Worm (Caenorhabditis elegans) whole organism, young adult: ENCODE data around the gene Y62H9A.2.
A peak's percentile ranks its signal among the peaks of the same experiment; 100 is the strongest.

Experiments used
- F57A8.1 ChIP-seq: fragments of 200-800 bp; sonication (Bioruptor generic); optimal IDR thresholded peaks from 2 replicates; lab custom pipeline; 2018; ENCODE audit warnings: mild to moderate bottlenecking, missing genetic modification characterization, moderate library complexity, missing compliant biosample characterization
- Y53G8AR.9 ChIP-seq: fragments of 200-800 bp; sonication (Bioruptor generic); conservative IDR thresholded peaks from 2 replicates; pipeline ENCODE4 v1.3.6; 2022; ENCODE audit warnings: missing genetic modification reagents, missing genetic modification characterization, missing compliant biosample characterization
- Y56A3A.18 ChIP-seq: fragments of 200-800 bp; sonication (Bioruptor generic); IDR thresholded peaks from 2 replicates; pipeline ENCODE4 v1.3.6; 2022; ENCODE audit warnings: missing genetic modification reagents, missing genetic modification characterization, missing compliant biosample characterization
- Y67H2A.10 ChIP-seq: fragments of 200-800 bp; sonication (Bioruptor generic); conservative IDR thresholded peaks from 2 replicates; pipeline ENCODE4 v1.3.6; 2022; ENCODE audit warnings: missing genetic modification reagents, missing genetic modification characterization, missing compliant biosample characterization
- ZK185.1 ChIP-seq: sonication (generic microtip); optimal IDR thresholded peaks from 2 replicates; lab custom pipeline; 2016; ENCODE audit warnings: mild to moderate bottlenecking, missing genetic modification characterization, missing compliant biosample characterization; ENCODE audit not compliant: poor library complexity, severe bottlenecking
- ama-1 ChIP-seq, 3 experiments: fragments of 150-350 bp in 1 of 3; sonication (generic microtip) in 2 of 3; optimal IDR thresholded peaks; 2 replicates each; lab custom pipeline; 2014 to 2018; ENCODE audit warnings: missing biosample characterization in 2 of 3, missing genetic modification characterization in 2 of 3, missing genetic modification reagents in 2 of 3
- aptf-2 ChIP-seq: fragments of 200-800 bp; sonication (Bioruptor generic); conservative IDR thresholded peaks from 2 replicates; pipeline ENCODE4 v1.3.6; 2022; ENCODE audit warnings: missing genetic modification reagents, missing genetic modification characterization, missing compliant biosample characterization
- athp-1 ChIP-seq: sonication (generic microtip); optimal IDR thresholded peaks from 2 replicates; lab custom pipeline; 2017; ENCODE audit warnings: mild to moderate bottlenecking, missing genetic modification characterization, missing compliant biosample characterization
- attf-5 ChIP-seq: fragments of 200-800 bp; sonication (Bioruptor generic); optimal IDR thresholded peaks from 2 replicates; lab custom pipeline; 2018; ENCODE audit warnings: mild to moderate bottlenecking, missing genetic modification characterization, missing compliant biosample characterization
- attf-6 ChIP-seq: fragments of 200-800 bp; sonication (Bioruptor generic); IDR thresholded peaks from 2 replicates; pipeline ENCODE4 v1.3.6; 2022; ENCODE audit warnings: missing genetic modification reagents, missing genetic modification characterization, missing compliant biosample characterization
- ccch-3 ChIP-seq: fragments of 200-800 bp; sonication (Bioruptor generic); optimal IDR thresholded peaks from 2 replicates; lab custom pipeline; 2018; ENCODE audit warnings: mild to moderate bottlenecking, missing genetic modification characterization, missing compliant biosample characterization
- cebp-1 ChIP-seq, 2 experiments: fragments of 200-800 bp in 1 of 2; sonication (Bioruptor generic) in 1 of 2; sonication (generic microtip) in 1 of 2; IDR thresholded peaks in 1 of 2; optimal IDR thresholded peaks in 1 of 2; 2 replicates each; pipeline versions ENCODE4 v1.3.6 to Lab custom; 2017 to 2022; ENCODE audit warnings: missing compliant biosample characterization in 2 of 2, missing genetic modification characterization in 2 of 2, mild to moderate bottlenecking in 1 of 2, missing genetic modification reagents in 1 of 2, moderate library complexity in 1 of 2
- ceh-40 ChIP-seq: fragments of 200-800 bp; sonication (Bioruptor generic); IDR thresholded peaks from 2 replicates; pipeline ENCODE4 v1.3.6; 2022; ENCODE audit warnings: missing genetic modification characterization, missing compliant biosample characterization
- ceh-79 ChIP-seq: sonication (generic microtip); optimal IDR thresholded peaks from 2 replicates; lab custom pipeline; 2017; ENCODE audit warnings: mild to moderate bottlenecking, missing genetic modification characterization, missing compliant biosample characterization
- ceh-91 ChIP-seq: fragments of 200-800 bp; sonication (Bioruptor generic); IDR thresholded peaks from 2 replicates; pipeline ENCODE4 v1.3.6; 2022; ENCODE audit warnings: missing genetic modification reagents, missing genetic modification characterization, missing compliant biosample characterization
- chd-7 ChIP-seq: sonication (generic microtip); optimal IDR thresholded peaks from 2 replicates; lab custom pipeline; 2016; ENCODE audit warnings: mild to moderate bottlenecking, missing genetic modification characterization, moderate library complexity, missing compliant biosample characterization
- dpff-1 ChIP-seq: sonication (generic microtip); optimal IDR thresholded peaks from 2 replicates; lab custom pipeline; 2017; ENCODE audit warnings: mild to moderate bottlenecking, missing genetic modification characterization, missing compliant biosample characterization
- egrh-3 ChIP-seq: fragments of 200-800 bp; sonication (Bioruptor generic); IDR thresholded peaks from 2 replicates; pipeline ENCODE4 v1.3.6; 2022; ENCODE audit warnings: missing genetic modification reagents, missing genetic modification characterization, missing compliant biosample characterization
- hmg-20 ChIP-seq: fragments of 200-800 bp; sonication (Bioruptor generic); IDR thresholded peaks from 2 replicates; pipeline ENCODE4 v1.3.6; 2022; ENCODE audit warnings: missing genetic modification reagents, missing genetic modification characterization, missing compliant biosample characterization
- let-607 ChIP-seq, 2 experiments: fragments of 200-800 bp in 1 of 2; sonication (Bioruptor generic) in 1 of 2; sonication (generic microtip) in 1 of 2; optimal IDR thresholded peaks; 2 replicates each; lab custom pipeline; 2016 to 2018; ENCODE audit warnings: mild to moderate bottlenecking in 2 of 2, missing compliant biosample characterization in 2 of 2, missing genetic modification characterization in 2 of 2, moderate library complexity in 2 of 2, missing genotype in 1 of 2
- lin-26 ChIP-seq: fragments of 200-800 bp; sonication (Bioruptor generic); IDR thresholded peaks from 2 replicates; pipeline ENCODE4 v1.3.6; 2022; ENCODE audit warnings: missing genetic modification reagents, missing genetic modification characterization, missing compliant biosample characterization
- lir-1 ChIP-seq: fragments of 200-800 bp; sonication (Bioruptor generic); conservative IDR thresholded peaks from 2 replicates; pipeline ENCODE4 v1.3.6; 2022; ENCODE audit warnings: missing genetic modification reagents, missing genetic modification characterization, missing compliant biosample characterization
- lsy-27 ChIP-seq: sonication (generic microtip); optimal IDR thresholded peaks from 2 replicates; lab custom pipeline; 2017; ENCODE audit warnings: missing genetic modification characterization, mild to moderate bottlenecking, missing compliant biosample characterization, antibody characterized with exemption, missing genotype, borderline replicate concordance; ENCODE audit not compliant: insufficient read depth
- madf-6 ChIP-seq: fragments of 200-800 bp; sonication (Bioruptor generic); IDR thresholded peaks from 2 replicates; pipeline ENCODE4 v1.3.6; 2022; ENCODE audit warnings: missing genetic modification reagents, missing genetic modification characterization, missing compliant biosample characterization
- mcd-1 ChIP-seq: fragments of 200-800 bp; sonication (Bioruptor generic); IDR thresholded peaks from 2 replicates; pipeline ENCODE4 v1.3.6; 2022; ENCODE audit warnings: missing genetic modification reagents, missing genetic modification characterization, missing compliant biosample characterization
- nfya-1 ChIP-seq: sonication (generic microtip); optimal IDR thresholded peaks from 2 replicates; lab custom pipeline; 2017; ENCODE audit warnings: antibody characterized with exemption, missing compliant biosample characterization, missing genetic modification characterization, borderline replicate concordance; ENCODE audit not compliant: insufficient read depth
- nfyb-1 ChIP-seq: fragments of 200-800 bp; sonication (Bioruptor generic); IDR thresholded peaks from 2 replicates; pipeline ENCODE4 v1.3.6; 2022; ENCODE audit warnings: missing genetic modification reagents, missing genetic modification characterization, missing compliant biosample characterization
- nhr-120 ChIP-seq: fragments of 200-800 bp; sonication (Bioruptor generic); IDR thresholded peaks from 2 replicates; pipeline ENCODE4 v1.3.6; 2022; ENCODE audit warnings: missing genetic modification characterization, missing compliant biosample characterization
- nhr-27 ChIP-seq: fragments of 200-800 bp; sonication (Bioruptor generic); optimal IDR thresholded peaks from 2 replicates; lab custom pipeline; 2018; ENCODE audit warnings: mild to moderate bottlenecking, missing genetic modification characterization, moderate library complexity, missing compliant biosample characterization
- nhr-80 ChIP-seq: sonication (generic microtip); optimal IDR thresholded peaks from 2 replicates; lab custom pipeline; 2016; ENCODE audit warnings: missing genetic modification characterization, missing compliant biosample characterization
- nhr-90 ChIP-seq: sonication (generic microtip); optimal IDR thresholded peaks from 2 replicates; lab custom pipeline; 2016; ENCODE audit warnings: missing genotype, mild to moderate bottlenecking, missing genetic modification characterization, missing compliant biosample characterization
- sdz-38 ChIP-seq: sonication (generic microtip); optimal IDR thresholded peaks from 2 replicates; lab custom pipeline; 2016; ENCODE audit warnings: missing genotype, missing genetic modification characterization, missing compliant biosample characterization
- snpc-1.1 ChIP-seq: sonication (generic microtip); optimal IDR thresholded peaks from 2 replicates; lab custom pipeline; 2017; ENCODE audit warnings: missing genetic modification characterization, mild to moderate bottlenecking, missing compliant biosample characterization, antibody characterized with exemption, moderate library complexity, missing genotype, missing genetic modification reagents; ENCODE audit not compliant: insufficient read depth
- snpc-1.3 ChIP-seq: sonication (generic microtip); optimal IDR thresholded peaks from 2 replicates; lab custom pipeline; 2017; ENCODE audit warnings: missing genetic modification characterization, mild to moderate bottlenecking, missing compliant biosample characterization, antibody characterized with exemption, moderate library complexity, missing genotype, missing genetic modification reagents; ENCODE audit not compliant: insufficient read depth
- sptf-2 ChIP-seq: fragments of 200-800 bp; sonication (Bioruptor generic); optimal IDR thresholded peaks from 2 replicates; lab custom pipeline; 2018; ENCODE audit warnings: mild to moderate bottlenecking, missing genetic modification characterization, missing compliant biosample characterization
- zfh-2 ChIP-seq: fragments of 200-800 bp; sonication (Bioruptor generic); conservative IDR thresholded peaks from 2 replicates; pipeline ENCODE4 v1.3.6; 2022; ENCODE audit warnings: missing genetic modification reagents, missing genetic modification characterization, missing compliant biosample characterization
- ztf-18 ChIP-seq: sonication (generic microtip); optimal IDR thresholded peaks from 2 replicates; lab custom pipeline; 2016; ENCODE audit warnings: missing genotype, mild to moderate bottlenecking, missing genetic modification characterization, missing compliant biosample characterization
- ztf-26 ChIP-seq: sonication (generic microtip); optimal IDR thresholded peaks from 2 replicates; lab custom pipeline; 2017; ENCODE audit warnings: missing genetic modification characterization, missing compliant biosample characterization
- ztf-28 ChIP-seq: fragments of 200-800 bp; sonication (Bioruptor generic); IDR thresholded peaks from 2 replicates; pipeline ENCODE4 v1.3.6; 2022; ENCODE audit warnings: missing genetic modification reagents, missing genetic modification characterization, missing compliant biosample characterization
- ztf-3 ChIP-seq: fragments of 200-800 bp; sonication (Bioruptor generic); optimal IDR thresholded peaks from 2 replicates; lab custom pipeline; 2018; ENCODE audit warnings: mild to moderate bottlenecking, missing genetic modification characterization, missing compliant biosample characterization
- ztf-6 ChIP-seq: fragments of 200-800 bp; sonication (Bioruptor generic); IDR thresholded peaks from 2 replicates; pipeline ENCODE4 v1.3.6; 2022; ENCODE audit warnings: missing genetic modification reagents, missing genetic modification characterization, missing compliant biosample characterization

Y62H9A.2 gene

ce11 chrX:11878109-11878508, at the start of gene Y62H9A.2:
Gene Y62H9A.2 (minus strand): TSS chrX:11878209.
- TF ChIP-seq lir-1 (GFP tag; lab: Robert Waterston, UW), result no peak
- TF ChIP-seq dpff-1 (tag; lab: Kevin White, UChicago), result no peak
- no peak for TF ChIP-seq aptf-2 (GFP tag; lab: Robert Waterston, UW)
- TF ChIP-seq hmg-20 (GFP tag; lab: Robert Waterston, UW), result no peak
- no peak for TF ChIP-seq mcd-1 (GFP tag; lab: Robert Waterston, UW)
- TF ChIP-seq nfya-1 (tag; lab: Kevin White, UChicago), result no peak

DNA sequence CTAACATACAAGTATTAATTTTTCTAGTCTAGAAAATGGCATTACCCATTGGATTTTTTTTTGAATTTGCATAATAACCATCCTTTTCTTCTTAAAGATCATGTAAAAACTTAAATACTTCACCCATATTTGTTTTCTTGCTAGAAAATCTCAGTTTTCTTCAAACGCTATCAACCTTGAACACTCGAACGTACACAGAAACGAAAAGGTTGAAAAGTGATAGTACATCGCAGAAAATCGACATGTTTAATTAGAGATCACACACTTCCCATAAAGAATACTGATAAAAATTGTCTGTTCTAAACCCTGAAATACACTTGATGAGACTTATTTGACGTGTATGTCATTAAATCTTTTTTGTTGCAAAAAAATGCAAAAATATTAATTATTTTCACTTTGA, 49.6 kb upstream of the Y62H9A.2 start, which contains the start of gene F55G7.4:
TSS of gene F55G7.4 (plus strand) at position 301 of the 400 bp plus-strand sequence.
- TF ChIP-seq hmg-20 (GFP tag; lab: Robert Waterston, UW) (no peak), lin-26 (no peak), ceh-79 (tag; lab: Kevin White, UChicago) (no peak), ztf-3 (GFP tag; lab: Kevin White, UChicago) (no peak), sdz-38 (tag; lab: Kevin White, UChicago) (no peak), ceh-40 (no peak), zfh-2 (GFP tag; lab: Robert Waterston, UW) (no peak), ztf-28 (GFP tag; lab: Robert Waterston, UW) (no peak), ZK185.1 (tag; lab: Kevin White, UChicago) (no peak), cebp-1 (GFP tag; IDR thresholded peaks at IDR 0.05; lab: Robert Waterston, UW) (no peak), cebp-1 (tag; optimal IDR thresholded peaks at IDR 0.05; lab: Kevin White, UChicago) (no peak)
- TF ChIP-seq, all 124 proteins: peak for 0

- peak; percentile 79 for TF ChIP-seq nhr-80
- no peak for TF ChIP-seq madf-6 (GFP tag; lab: Robert Waterston, UW)
- TF ChIP-seq nfyb-1, result peak; percentile 25; the same call in 1 of the 2 replicates
Measured at ce11 chrX:11925243-11925642, 47.2 kb upstream of the Y62H9A.2 start.

DNA sequence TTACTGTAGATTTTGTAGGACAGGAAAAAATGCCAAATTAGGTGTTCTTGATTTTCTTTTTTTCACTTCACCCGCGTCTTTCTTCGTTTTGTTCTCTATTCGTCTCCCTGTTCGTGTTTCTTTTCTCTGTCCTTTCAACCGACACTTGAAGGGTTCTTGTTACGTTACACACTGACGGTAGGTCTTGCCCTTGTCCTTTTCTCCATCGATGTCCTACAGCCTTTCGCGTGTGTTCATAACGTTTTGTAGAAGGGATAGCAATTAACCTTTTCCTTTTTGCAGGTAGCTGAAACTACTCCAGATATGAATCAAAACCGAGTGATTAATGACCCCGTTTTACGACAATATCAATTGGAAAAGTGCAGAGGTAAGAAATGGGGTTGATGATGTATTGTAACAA, 46.1 kb upstream of the Y62H9A.2 start, which contains the start of gene F55G7.1:
TSS of gene F55G7.1 (plus strand) at position 276 of the 400 bp plus-strand sequence.
- TF ChIP-seq ama-1 (optimal IDR thresholded peaks at IDR 0.05; lab: Kevin White, UChicago) (no peak), ama-1 (GFP tag; optimal IDR thresholded peaks at IDR 0.05; lab: Kevin White, UChicago) (no peak), nhr-27 (tag; lab: Kevin White, UChicago) (no peak), sptf-2 (GFP tag; lab: Kevin White, UChicago) (no peak), Y53G8AR.9 (GFP tag; lab: Robert Waterston, UW) (no peak; the same call in 1 of the 2 replicates), ccch-3 (GFP tag; lab: Kevin White, UChicago) (no peak), ztf-26 (tag; lab: Kevin White, UChicago) (peak; percentile 71), let-607 (tag; optimal IDR thresholded peaks at IDR 0.05; lab: Kevin White, UChicago) (no peak), ztf-6 (GFP tag; lab: Robert Waterston, UW) (no peak), chd-7 (tag; lab: Kevin White, UChicago) (no peak), ZK185.1 (tag; lab: Kevin White, UChicago) (peak; percentile 34), F57A8.1 (GFP tag; lab: Kevin White, UChicago) (no peak), attf-5 (no peak), lsy-27 (tag; lab: Kevin White, UChicago) (no peak), ceh-79 (tag; lab: Kevin White, UChicago) (no peak), Y56A3A.18 (peak; percentile 63; the same call in 1 of the 2 replicates), athp-1 (no peak), madf-6 (GFP tag; lab: Robert Waterston, UW) (no peak), ceh-91 (GFP tag; lab: Robert Waterston, UW) (no peak), snpc-1.1 (tag; lab: Kevin White, UChicago) (no peak), nhr-120 (no peak), attf-6 (no peak), nhr-90 (no peak), ztf-18 (no peak), Y67H2A.10 (no peak), egrh-3 (GFP tag; lab: Robert Waterston, UW) (no peak), snpc-1.3 (tag; lab: Kevin White, UChicago) (no peak)
